Worm (Caenorhabditis elegans): ENCODE measurements around the gene ZK1290.11.

DNA sequence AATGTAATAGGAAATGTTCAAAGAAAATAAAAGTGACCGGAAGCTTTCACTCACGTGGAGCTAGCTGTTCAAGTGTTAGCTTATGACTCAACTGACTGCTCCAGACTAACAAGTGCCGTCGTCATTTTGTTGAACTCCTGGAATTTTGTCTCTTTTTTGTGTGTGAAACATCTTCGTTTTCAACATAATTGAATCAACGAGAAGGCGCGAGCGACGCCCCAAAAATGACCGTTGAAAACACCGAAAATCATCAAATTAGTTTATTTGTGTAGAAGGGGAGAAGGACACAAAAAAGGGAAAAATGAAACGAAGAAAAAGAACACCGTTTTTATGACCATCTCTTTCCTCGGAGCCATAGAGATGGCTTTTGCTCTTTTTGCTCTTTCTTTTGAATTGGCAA, 5.9 kb downstream of the ZK1290.11 start, which contains the start of gene ZK1290.14:
- TF ChIP-seq him-1 (tag; optimal IDR thresholded peaks at IDR 0.05) (no peak), dao-5 (tag; optimal IDR thresholded peaks at IDR 0.05) (no peak), W03F9.2 (tag; optimal IDR thresholded peaks at IDR 0.05) (no peak)
